Worm (Caenorhabditis elegans) whole organism, young adult: ENCODE measurements around the gene acl-9.

Experiments
- F55B11.4 ChIP-seq: sonication (generic microtip); optimal IDR thresholded peaks from 2 replicates; lab custom pipeline; 2016; ENCODE audit warnings: missing compliant biosample characterization, missing genetic modification characterization, borderline replicate concordance; ENCODE audit not compliant: insufficient read depth
- T07F8.4 ChIP-seq: sonication (generic microtip); optimal IDR thresholded peaks from 2 replicates; lab custom pipeline; 2016; ENCODE audit warnings: mild to moderate bottlenecking, missing genetic modification characterization, moderate library complexity, missing compliant biosample characterization
- Y79H2A.3 ChIP-seq: fragments of 200-800 bp; sonication (Bioruptor generic); conservative IDR thresholded peaks from 2 replicates; pipeline ENCODE4 v1.3.6; 2022; ENCODE audit warnings: missing genetic modification reagents, missing genetic modification characterization, missing compliant biosample characterization
- cebp-2 ChIP-seq: fragments of 200-800 bp; sonication (Bioruptor generic); IDR thresholded peaks from 2 replicates; pipeline ENCODE4 v1.3.6; 2022; ENCODE audit warnings: missing genetic modification characterization, missing compliant biosample characterization
- dpff-1 ChIP-seq: sonication (generic microtip); optimal IDR thresholded peaks from 2 replicates; lab custom pipeline; 2017; ENCODE audit warnings: mild to moderate bottlenecking, missing genetic modification characterization, missing compliant biosample characterization
- egl-18 ChIP-seq: fragments of 200-800 bp; sonication (Bioruptor generic); IDR thresholded peaks from 2 replicates; pipeline ENCODE4 v1.3.6; 2022; ENCODE audit warnings: missing genetic modification reagents, missing genetic modification characterization, missing compliant biosample characterization
- ets-4 ChIP-seq: fragments of 200-800 bp; sonication (Bioruptor generic); optimal IDR thresholded peaks from 2 replicates; lab custom pipeline; 2018; ENCODE audit warnings: mild to moderate bottlenecking, missing genetic modification characterization, missing compliant biosample characterization
- hlh-26 ChIP-seq: fragments of 200-800 bp; sonication (Bioruptor generic); conservative IDR thresholded peaks from 2 replicates; pipeline ENCODE4 v1.3.6; 2022; ENCODE audit warnings: missing genetic modification reagents, missing genetic modification characterization, missing compliant biosample characterization
- nfya-1 ChIP-seq: sonication (generic microtip); optimal IDR thresholded peaks from 2 replicates; lab custom pipeline; 2017; ENCODE audit warnings: antibody characterized with exemption, missing compliant biosample characterization, missing genetic modification characterization, borderline replicate concordance; ENCODE audit not compliant: insufficient read depth
- snpc-4 ChIP-seq, 5 experiments: fragments of 150-350 bp in 1 of 5; sonication (generic microtip) in 4 of 5; optimal IDR thresholded peaks; 2 replicates each; lab custom pipeline; 2014 to 2018; ENCODE audit warnings: missing genetic modification characterization in 5 of 5, missing biosample characterization in 3 of 5, antibody characterized with exemption in 2 of 5, mild to moderate bottlenecking in 2 of 5, missing compliant biosample characterization in 2 of 5, missing genotype in 2 of 5, moderate library complexity in 2 of 5, missing genetic modification reagents in 1 of 5
- unc-130 ChIP-seq: sonication (generic microtip); optimal IDR thresholded peaks from 2 replicates; lab custom pipeline; 2016; ENCODE audit warnings: missing genetic modification reagents, missing genetic modification characterization, missing compliant biosample characterization
- unc-62 ChIP-seq: fragments of 150-350 bp; optimal IDR thresholded peaks from 2 replicates; lab custom pipeline; 2014; ENCODE audit warnings: missing biosample characterization, missing genetic modification reagents, missing genetic modification characterization
- zim-3 ChIP-seq: sonication (generic microtip); optimal IDR thresholded peaks from 2 replicates; lab custom pipeline; 2017; ENCODE audit warnings: mild to moderate bottlenecking, missing genetic modification characterization, moderate library complexity, missing compliant biosample characterization
- ztf-26 ChIP-seq: sonication (generic microtip); optimal IDR thresholded peaks from 2 replicates; lab custom pipeline; 2017; ENCODE audit warnings: missing genetic modification characterization, missing compliant biosample characterization

- no peak for TF ChIP-seq zim-3 (tag; lab: Kevin White, UChicago)
- TF ChIP-seq snpc-4 (GFP tag; optimal IDR thresholded peaks at IDR 0.05; lab: Kevin White, UChicago) = no peak
- TF ChIP-seq snpc-4 (tag; optimal IDR thresholded peaks at IDR 0.05; lab: Kevin White, UChicago) = no peak
- TF ChIP-seq ztf-26 (tag; lab: Kevin White, UChicago) = no peak
- TF ChIP-seq cebp-2 (GFP tag; lab: Robert Waterston, UW) = no peak
- no peak for TF ChIP-seq T07F8.4 (tag; lab: Kevin White, UChicago)
- no peak for TF ChIP-seq egl-18
- no peak for TF ChIP-seq unc-62 (GFP tag; lab: Kevin White, UChicago)
- TF ChIP-seq unc-130 = no peak
- no peak for TF ChIP-seq nfya-1 (tag; lab: Kevin White, UChicago)
- no peak for TF ChIP-seq ets-4 (GFP tag; lab: Kevin White, UChicago)
- no peak for TF ChIP-seq dpff-1 (tag; lab: Kevin White, UChicago)
- no peak for TF ChIP-seq F55B11.4 (tag; lab: Kevin White, UChicago)
- TF ChIP-seq Y79H2A.3 (GFP tag; lab: Robert Waterston, UW) = no peak
- TF ChIP-seq hlh-26 = no peak
These were observed 11.0 kb upstream of the acl-9 start, which contains the start of gene T05H4.3 for ce11 chrV:6442037-6442436.
